Worm (Caenorhabditis elegans) whole organism, young adult: Measurements from ENCODE around the gene ZC477.4.

Experiments used
- F22D6.2 ChIP-seq: sonication (generic microtip); optimal IDR thresholded peaks from 2 replicates; lab custom pipeline; 2016; ENCODE audit warnings: mild to moderate bottlenecking, missing genetic modification characterization, missing compliant biosample characterization
- F49E8.2 ChIP-seq: sonication (generic microtip); optimal IDR thresholded peaks from 3 replicates; lab custom pipeline; 2017; ENCODE audit warnings: missing genetic modification characterization, mild to moderate bottlenecking, missing compliant biosample characterization, antibody characterized with exemption, moderate library complexity; ENCODE audit not compliant: insufficient read depth
- F55B11.4 ChIP-seq: sonication (generic microtip); optimal IDR thresholded peaks from 2 replicates; lab custom pipeline; 2016; ENCODE audit warnings: missing compliant biosample characterization, missing genetic modification characterization, borderline replicate concordance; ENCODE audit not compliant: insufficient read depth
- ama-1 ChIP-seq, 3 experiments: fragments of 150-350 bp in 1 of 3; sonication (generic microtip) in 2 of 3; optimal IDR thresholded peaks; 2 replicates each; lab custom pipeline; 2014 to 2018; ENCODE audit warnings: missing biosample characterization in 2 of 3, missing genetic modification characterization in 2 of 3, missing genetic modification reagents in 2 of 3
- dpl-1 ChIP-seq: fragments of 150-350 bp; optimal IDR thresholded peaks from 2 replicates; lab custom pipeline; 2014; ENCODE audit warnings: missing biosample characterization, missing genetic modification reagents, missing genetic modification characterization
- lag-1 ChIP-seq: fragments of 200-800 bp; sonication (Bioruptor generic); IDR thresholded peaks from 2 replicates; pipeline ENCODE4 v1.3.6; 2022; ENCODE audit warnings: missing genetic modification reagents, missing genetic modification characterization, missing compliant biosample characterization
- mes-4 ChIP-seq: sonication (generic microtip); optimal IDR thresholded peaks from 2 replicates; lab custom pipeline; 2016; ENCODE audit warnings: missing genotype, missing genetic modification characterization, missing compliant biosample characterization
- snpc-1.3 ChIP-seq: sonication (generic microtip); optimal IDR thresholded peaks from 2 replicates; lab custom pipeline; 2017; ENCODE audit warnings: missing genetic modification characterization, mild to moderate bottlenecking, missing compliant biosample characterization, antibody characterized with exemption, moderate library complexity, missing genotype, missing genetic modification reagents; ENCODE audit not compliant: insufficient read depth
- snpc-4 ChIP-seq, 5 experiments: fragments of 150-350 bp in 1 of 5; sonication (generic microtip) in 4 of 5; optimal IDR thresholded peaks; 2 replicates each; lab custom pipeline; 2014 to 2018; ENCODE audit warnings: missing genetic modification characterization in 5 of 5, missing biosample characterization in 3 of 5, antibody characterized with exemption in 2 of 5, mild to moderate bottlenecking in 2 of 5, missing compliant biosample characterization in 2 of 5, missing genotype in 2 of 5, moderate library complexity in 2 of 5, missing genetic modification reagents in 1 of 5
- unc-62 ChIP-seq: fragments of 150-350 bp; optimal IDR thresholded peaks from 2 replicates; lab custom pipeline; 2014; ENCODE audit warnings: missing biosample characterization, missing genetic modification reagents, missing genetic modification characterization
- xnd-1 ChIP-seq: sonication (generic microtip); optimal IDR thresholded peaks from 2 replicates; lab custom pipeline; 2016; ENCODE audit warnings: missing genotype, missing genetic modification reagents, missing genetic modification characterization, missing compliant biosample characterization
- ztf-26 ChIP-seq: sonication (generic microtip); optimal IDR thresholded peaks from 2 replicates; lab custom pipeline; 2017; ENCODE audit warnings: missing genetic modification characterization, missing compliant biosample characterization
- ztf-28 ChIP-seq: fragments of 200-800 bp; sonication (Bioruptor generic); IDR thresholded peaks from 2 replicates; pipeline ENCODE4 v1.3.6; 2022; ENCODE audit warnings: missing genetic modification reagents, missing genetic modification characterization, missing compliant biosample characterization

ce11 chrIV:7114599-7114998 lies 16.0 kb upstream of the ZC477.4 start, which contains the start of gene nas-8:
- TF ChIP-seq ama-1 (optimal IDR thresholded peaks at IDR 0.05; lab: Kevin White, UChicago), result no peak
- TF ChIP-seq ama-1 (GFP tag; optimal IDR thresholded peaks at IDR 0.05; lab: Kevin White, UChicago), result no peak
- no peak for TF ChIP-seq ztf-26 (tag; lab: Kevin White, UChicago)
- no peak for TF ChIP-seq ztf-28
- no peak for TF ChIP-seq snpc-4 (GFP tag; optimal IDR thresholded peaks at IDR 0.05; lab: Kevin White, UChicago)
- no peak for TF ChIP-seq snpc-4 (tag; optimal IDR thresholded peaks at IDR 0.05; lab: Kevin White, UChicago)
- no peak for TF ChIP-seq snpc-1.3 (tag; lab: Kevin White, UChicago)
- TF ChIP-seq F49E8.2 (tag; lab: Kevin White, UChicago), result no peak
- TF ChIP-seq dpl-1, result no peak
- TF ChIP-seq F55B11.4 (tag; lab: Kevin White, UChicago), result no peak
- TF ChIP-seq mes-4 (tag; lab: Kevin White, UChicago), result no peak
- TF ChIP-seq lag-1, result no peak
- no peak for TF ChIP-seq F22D6.2 (tag; lab: Kevin White, UChicago)
- TF ChIP-seq xnd-1 (tag; lab: Kevin White, UChicago), result no peak
- no peak for TF ChIP-seq unc-62 (GFP tag; lab: Kevin White, UChicago)
